Worm (Caenorhabditis elegans) whole organism, L3 larva: ENCODE data around the gene str-171.

Experiments used
- nhr-237 ChIP-seq: fragments of 150-350 bp; optimal IDR thresholded peaks from 2 replicates; lab custom pipeline; 2014; ENCODE audit warnings: missing biosample characterization, missing genetic modification characterization
- pqm-1 ChIP-seq: fragments of 150-350 bp; optimal IDR thresholded peaks from 2 replicates; lab custom pipeline; 2017; ENCODE audit warnings: missing biosample characterization, missing genetic modification characterization, inconsistent platforms

DNA sequence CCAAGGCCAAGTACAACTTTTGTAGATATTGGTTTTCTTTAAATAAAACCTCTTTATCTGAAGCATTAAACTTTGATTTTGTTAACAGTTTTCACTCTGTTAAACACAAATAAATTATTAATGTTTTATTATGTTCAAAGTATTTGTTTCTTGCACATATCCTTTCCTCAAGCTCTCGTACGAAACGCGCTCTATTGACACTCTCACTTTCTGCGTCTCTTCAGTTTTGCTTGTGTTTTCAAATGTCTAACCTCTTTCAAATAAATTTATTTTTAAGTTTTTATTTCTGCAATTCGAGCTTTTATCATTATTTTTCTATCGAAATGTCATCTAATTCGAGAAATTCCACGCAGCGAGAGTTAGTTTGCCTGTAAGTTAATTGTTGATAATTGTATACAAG, 11.5 kb upstream of the str-171 start, which contains the start of gene K08F9.4:
- TF ChIP-seq pqm-1 (tag; lab: Kevin White, UChicago) (no peak), nhr-237 (tag; lab: Kevin White, UChicago) (no peak)
